Worm (Caenorhabditis elegans) whole organism, L3 larva: ENCODE data around the gene Y116A8C.10.
"Not testable (repeated sequence)": the region's sequence is repeated elsewhere in the genome, so short reads cannot be mapped to it uniquely, and the experiment has no call there.

Experiments
- R02D3.7 ChIP-seq: fragments of 150-350 bp; optimal IDR thresholded peaks from 2 replicates; lab custom pipeline; 2014; ENCODE audit warnings: missing biosample characterization, missing genetic modification characterization
- ama-1 ChIP-seq: fragments of 150-350 bp; optimal IDR thresholded peaks from 2 replicates; lab custom pipeline; 2018
- ceh-82 ChIP-seq: fragments of 150-350 bp; optimal IDR thresholded peaks from 2 replicates; lab custom pipeline; 2014; ENCODE audit warnings: missing biosample characterization, missing genetic modification characterization
- ceh-9 ChIP-seq: sonication (generic microtip); optimal IDR thresholded peaks from 2 replicates; lab custom pipeline; 2018; ENCODE audit warnings: missing biosample characterization, missing genetic modification characterization
- elt-2 ChIP-seq: sonication (generic microtip); optimal IDR thresholded peaks from 2 replicates; lab custom pipeline; 2016; ENCODE audit warnings: missing genetic modification reagents, mild to moderate bottlenecking, missing genetic modification characterization, missing compliant biosample characterization
- eor-1 ChIP-seq, 2 experiments: fragments of 150-350 bp; optimal IDR thresholded peaks; 2 replicates each; lab custom pipeline; 2014 to 2018; ENCODE audit warnings: missing biosample characterization in 2 of 2, missing genetic modification characterization in 2 of 2
- lin-15B ChIP-seq: fragments of 150-350 bp; optimal IDR thresholded peaks from 2 replicates; lab custom pipeline; 2014; ENCODE audit warnings: missing biosample characterization, missing genetic modification characterization
- mml-1 ChIP-seq: fragments of 150-350 bp; sonication (generic microtip); optimal IDR thresholded peaks from 3 replicates; lab custom pipeline; 2014; ENCODE audit warnings: missing biosample characterization, missing genetic modification characterization
- nfya-1 ChIP-seq: sonication (generic microtip); optimal IDR thresholded peaks from 2 replicates; lab custom pipeline; 2017; ENCODE audit warnings: missing genetic modification characterization, mild to moderate bottlenecking, missing compliant biosample characterization, antibody characterized with exemption, moderate library complexity; ENCODE audit not compliant: insufficient read depth
- nhr-43 ChIP-seq: sonication (generic microtip); optimal IDR thresholded peaks from 2 replicates; lab custom pipeline; 2016; ENCODE audit warnings: mild to moderate bottlenecking, missing genetic modification characterization, missing compliant biosample characterization; ENCODE audit not compliant: poor library complexity, severe bottlenecking
- nhr-67 ChIP-seq: fragments of 150-350 bp; optimal IDR thresholded peaks from 2 replicates; lab custom pipeline; 2014; ENCODE audit warnings: missing biosample characterization, missing genetic modification characterization
- nhr-76 ChIP-seq: fragments of 150-350 bp; sonication (generic microtip); optimal IDR thresholded peaks from 5 replicates; lab custom pipeline; 2014; ENCODE audit warnings: missing biosample characterization, missing genetic modification characterization
- nhr-77 ChIP-seq: fragments of 150-350 bp; optimal IDR thresholded peaks from 2 replicates; lab custom pipeline; 2014; ENCODE audit warnings: missing biosample characterization, missing genetic modification characterization
- ztf-4 ChIP-seq: fragments of 150-350 bp; optimal IDR thresholded peaks from 2 replicates; lab custom pipeline; 2014; ENCODE audit warnings: missing biosample characterization, missing genetic modification characterization

The Y116A8C.10 gene

ce11 chrIV:16895288-16895687, 43.6 kb downstream of the Y116A8C.10 start, which contains the start of gene T06A10.2:
Gene T06A10.2, plus strand, starts transcription at chrIV:16895588.
- not testable (repeated sequence) for TF ChIP-seq nhr-77 (tag; lab: Kevin White, UChicago); R02D3.7; nhr-76 (tag; lab: Kevin White, UChicago)

- no peak for TF ChIP-seq ama-1 (lab: Kevin White, UChicago)
- TF ChIP-seq eor-1 (tag; optimal IDR thresholded peaks at IDR 0.05; lab: Kevin White, UChicago) = no peak
- TF ChIP-seq R02D3.7 = no peak
- no peak for TF ChIP-seq elt-2 (tag; lab: Kevin White, UChicago)
- no peak for TF ChIP-seq ceh-9 (tag; lab: Kevin White, UChicago)
- no peak for TF ChIP-seq nhr-67
- TF ChIP-seq nfya-1 (tag; lab: Kevin White, UChicago) = no peak
- no peak for TF ChIP-seq ceh-82 (tag; lab: Kevin White, UChicago)
- no peak for TF ChIP-seq ztf-4
- TF ChIP-seq nhr-43 (tag; lab: Kevin White, UChicago) = no peak
- TF ChIP-seq mml-1 (tag; lab: Kevin White, UChicago) = no peak
- TF ChIP-seq lin-15B (tag; lab: Kevin White, UChicago) = no peak
These were observed 50.3 kb downstream of the Y116A8C.10 start for ce11 chrIV:16888580-16888979.
